Worm (Caenorhabditis elegans): ENCODE results near the gene pigw-1.

Gene pigw-1

DNA sequence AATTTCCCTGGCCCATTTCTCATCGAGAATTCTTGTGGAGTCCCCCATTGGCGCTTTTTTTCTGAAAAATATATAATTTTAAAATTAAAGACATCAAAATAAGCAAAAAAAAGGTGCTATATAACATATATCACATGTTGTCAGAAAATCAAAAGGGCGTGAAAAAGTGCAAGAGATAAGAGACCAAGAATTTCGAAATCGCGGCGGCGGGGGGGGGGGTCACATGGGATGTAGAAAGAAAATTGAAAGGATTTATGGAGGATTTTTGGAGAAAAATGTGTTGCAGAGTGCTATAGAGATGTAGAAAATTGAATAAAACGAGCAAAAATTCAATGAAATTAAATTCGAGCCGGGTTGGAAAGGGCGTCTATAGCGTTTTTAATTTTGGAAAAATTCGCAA, 53.5 kb downstream of the pigw-1 start, which contains the start of gene K12H6.6:
TSS of gene K12H6.6 (minus strand) at position 61 of the 400 bp plus-strand sequence.
- TF ChIP-seq B0019.2 (GFP tag; conservative IDR thresholded peaks at IDR 0.05) (no peak), cebp-1 (GFP tag; IDR thresholded peaks at IDR 0.05) (peak; percentile 84), cebp-1 (tag; optimal IDR thresholded peaks at IDR 0.05) (peak; percentile 93), nfya-1 (tag; optimal IDR thresholded peaks at IDR 0.05; ENCODE audit: borderline replicate concordance, insufficient read depth) (no peak), ceh-100 (GFP tag; IDR thresholded peaks at IDR 0.05) (no peak), snpc-4 (GFP tag; optimal IDR thresholded peaks at IDR 0.05) (no peak), snpc-4 (tag; optimal IDR thresholded peaks at IDR 0.05) (no peak), zim-3 (tag; optimal IDR thresholded peaks at IDR 0.05) (no peak), attf-5 (GFP tag; optimal IDR thresholded peaks at IDR 0.05) (peak; percentile 31), nfyb-1 (GFP tag; IDR thresholded peaks at IDR 0.05) (no peak), egrh-3 (GFP tag; IDR thresholded peaks at IDR 0.05) (peak; percentile 40; the same call in 1 of the 2 replicates), ama-1 (optimal IDR thresholded peaks at IDR 0.05) (no peak), ama-1 (GFP tag; optimal IDR thresholded peaks at IDR 0.05) (no peak), nhr-120 (GFP tag; IDR thresholded peaks at IDR 0.05) (no peak), madf-10 (tag; optimal IDR thresholded peaks at IDR 0.05) (no peak), atf-7 (tag; optimal IDR thresholded peaks at IDR 0.05) (no peak), nhr-80 (tag; optimal IDR thresholded peaks at IDR 0.05) (peak; percentile 1)

DNA sequence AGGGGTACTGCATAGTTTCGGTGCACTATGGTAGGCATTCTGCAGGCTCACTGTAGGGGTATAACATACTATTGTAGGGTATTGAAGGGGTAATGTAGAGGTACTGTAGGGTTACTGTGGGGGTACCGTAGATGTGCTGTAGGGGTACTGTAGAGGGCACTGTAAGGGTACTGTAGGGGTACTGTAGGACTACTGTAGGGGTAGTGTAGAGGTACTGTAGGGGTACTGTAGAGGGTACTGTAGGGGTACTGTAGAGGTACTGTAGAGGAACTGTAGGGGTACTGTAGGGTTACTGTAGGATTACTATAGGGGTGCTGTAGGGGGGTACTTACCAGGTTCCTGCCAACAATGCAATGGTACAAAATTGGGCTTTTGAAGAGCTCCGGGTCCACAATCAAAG, 54.6 kb downstream of the pigw-1 start:
- TF ChIP-seq F52B5.7 (tag; optimal IDR thresholded peaks at IDR 0.05) (no peak), aptf-2 (GFP tag; conservative IDR thresholded peaks at IDR 0.05) (0 out of 2 replicates have a peak, but pooled peaks have one; percentile 14), rpc-1 (optimal IDR thresholded peaks at IDR 0.05) (no peak), rpc-1 (tag; optimal IDR thresholded peaks at IDR 0.05) (no peak)

DNA sequence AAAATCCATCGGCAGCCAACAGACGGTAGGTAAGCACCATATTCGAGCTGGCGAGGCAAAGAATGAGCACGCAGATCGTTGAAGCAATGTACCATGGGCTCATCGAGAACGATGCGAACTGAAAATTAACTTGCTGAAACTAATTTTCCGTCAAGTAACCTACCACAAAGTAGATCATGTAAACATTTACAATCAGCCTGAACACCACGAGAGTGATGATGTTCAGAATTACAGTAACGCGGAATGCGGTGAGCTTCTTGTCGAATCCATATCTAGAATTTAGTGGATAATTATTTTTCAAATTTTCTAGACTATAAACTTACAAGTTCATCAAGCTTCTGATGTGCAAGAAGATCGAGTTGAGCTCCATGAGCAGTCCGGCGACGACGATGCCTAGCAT, 55.2 kb downstream of the pigw-1 start:
- no peak for TF ChIP-seq rcor-1 (GFP tag; IDR thresholded peaks at IDR 0.05)
- TF ChIP-seq F23B12.7 (tag; optimal IDR thresholded peaks at IDR 0.05; ENCODE audit: insufficient read depth): no peak
- no peak for TF ChIP-seq madf-6 (GFP tag; IDR thresholded peaks at IDR 0.05)
- no peak for TF ChIP-seq Y53G8AR.9 (GFP tag; conservative IDR thresholded peaks at IDR 0.05)
- TF ChIP-seq tlf-1 (GFP tag; optimal IDR thresholded peaks at IDR 0.05): no peak

DNA sequence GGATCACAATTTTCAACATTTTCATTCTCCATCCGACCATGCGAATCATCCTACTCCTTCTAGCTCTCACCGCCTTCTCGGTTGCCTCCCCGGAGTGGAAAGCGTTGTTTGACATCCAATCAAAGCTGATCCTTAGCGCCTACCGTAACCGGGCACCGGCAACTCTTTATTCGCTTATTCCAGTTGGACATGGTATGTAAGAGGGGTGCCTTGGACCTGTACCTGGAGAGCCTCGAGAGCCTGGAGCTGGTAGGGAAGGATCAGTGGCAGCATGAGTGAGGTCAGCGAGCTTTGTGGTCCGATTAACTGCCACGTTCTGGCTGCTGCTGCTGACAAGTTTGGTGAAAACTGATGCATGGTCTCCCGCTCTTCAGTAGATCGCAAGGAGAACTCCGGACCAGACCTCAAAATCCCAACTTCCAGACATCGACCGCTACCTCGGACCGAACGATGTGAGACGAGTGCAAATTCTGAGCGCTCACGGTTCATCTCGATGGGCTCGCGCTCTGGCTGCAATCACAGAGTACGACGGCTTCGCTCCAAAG, 56.8 kb downstream of the pigw-1 start, which contains the start of gene K12H6.8:
TSS of gene K12H6.8 (plus strand) at position 38 of the 545 bp plus-strand sequence.
- TF ChIP-seq B0336.3 (GFP tag; IDR thresholded peaks at IDR 0.05) (0 out of 2 replicates have a peak, but pooled peaks have one; percentile 27), snpc-4 (GFP tag; optimal IDR thresholded peaks at IDR 0.05) (no peak), snpc-4 (tag; optimal IDR thresholded peaks at IDR 0.05) (no peak), nhr-80 (tag; optimal IDR thresholded peaks at IDR 0.05) (no peak), ceh-100 (GFP tag; IDR thresholded peaks at IDR 0.05) (no peak), rec-8 (tag; optimal IDR thresholded peaks at IDR 0.05) (no peak), repo-1 (tag; optimal IDR thresholded peaks at IDR 0.05) (peak; percentile 17), tbx-9 (tag; optimal IDR thresholded peaks at IDR 0.05; ENCODE audit: borderline replicate concordance) (no peak), F39B2.1 (GFP tag; IDR thresholded peaks at IDR 0.05) (no peak), zfh-2 (GFP tag; conservative IDR thresholded peaks at IDR 0.05) (peak; percentile 69), lag-1 (GFP tag; IDR thresholded peaks at IDR 0.05) (no peak), nhr-120 (GFP tag; IDR thresholded peaks at IDR 0.05) (no peak), bed-1 (GFP tag; IDR thresholded peaks at IDR 0.05) (no peak), mcd-1 (GFP tag; IDR thresholded peaks at IDR 0.05) (0 out of 2 replicates have a peak, but pooled peaks have one; percentile 40), zim-3 (tag; optimal IDR thresholded peaks at IDR 0.05) (no peak), egrh-3 (GFP tag; IDR thresholded peaks at IDR 0.05) (0 out of 2 replicates have a peak, but pooled peaks have one; percentile 37), athp-1 (tag; optimal IDR thresholded peaks at IDR 0.05) (no peak)
